Fruit fly (Drosophila melanogaster) whole organism, embryonic: ENCODE measurements around the gene Tcs4.

Source experiments
- BEAF-32 ChIP-seq: fragments of 200-800 bp; sonication (Bioruptor generic); optimal IDR thresholded peaks from 3 replicates; lab custom pipeline; 2017; ENCODE audit warnings: missing biosample characterization, missing genetic modification characterization, mild to moderate bottlenecking, moderate library complexity, missing genetic modification reagents
- CG12391 ChIP-seq: fragments of 200-800 bp; sonication (Bioruptor generic); optimal IDR thresholded peaks from 3 replicates; lab custom pipeline; 2018; ENCODE audit warnings: missing biosample characterization, mild to moderate bottlenecking, missing genetic modification characterization, moderate library complexity
- CG12942 ChIP-seq: fragments of 200-800 bp; sonication (Bioruptor generic); optimal IDR thresholded peaks from 3 replicates; lab custom pipeline; 2016; ENCODE audit warnings: missing biosample characterization, missing genetic modification characterization
- CG14710 ChIP-seq: fragments of 200-800 bp; sonication (Bioruptor generic); optimal IDR thresholded peaks from 3 replicates; lab custom pipeline; 2019; ENCODE audit warnings: missing biosample characterization, mild to moderate bottlenecking, missing genetic modification characterization, moderate library complexity
- CG1647 ChIP-seq: fragments of 200-800 bp; sonication (Bioruptor generic); optimal IDR thresholded peaks from 3 replicates; lab custom pipeline; 2016; ENCODE audit warnings: missing biosample characterization, missing genetic modification characterization
- CG16815 ChIP-seq: fragments of 200-800 bp; sonication (Bioruptor generic); optimal IDR thresholded peaks from 3 replicates; lab custom pipeline; 2017; ENCODE audit warnings: missing biosample characterization, mild to moderate bottlenecking, missing genetic modification characterization
- CG17802 ChIP-seq: fragments of 200-800 bp; sonication (Bioruptor generic); optimal IDR thresholded peaks from 2 replicates; lab custom pipeline; 2018; ENCODE audit warnings: missing biosample characterization, mild to moderate bottlenecking, missing genetic modification characterization, moderate library complexity
- CG2116 ChIP-seq: fragments of 200-800 bp; sonication (Bioruptor generic); optimal IDR thresholded peaks from 3 replicates; lab custom pipeline; 2018; ENCODE audit warnings: missing biosample characterization, mild to moderate bottlenecking, missing genetic modification characterization
- CG30020 ChIP-seq: fragments of 200-800 bp; optimal IDR thresholded peaks from 2 replicates; lab custom pipeline; 2019; ENCODE audit warnings: missing biosample characterization, mild to moderate bottlenecking, missing genetic modification characterization, moderate library complexity
- CG30431 ChIP-seq: fragments of 200-800 bp; sonication (Bioruptor generic); optimal IDR thresholded peaks from 2 replicates; lab custom pipeline; 2017; ENCODE audit warnings: missing biosample characterization, missing genetic modification characterization
- CG33213 ChIP-seq: fragments of 200-800 bp; sonication (Bioruptor generic); optimal IDR thresholded peaks from 3 replicates; lab custom pipeline; 2016; ENCODE audit warnings: missing biosample characterization, missing genetic modification characterization
- CG34224 ChIP-seq: fragments of 200-800 bp; sonication (Bioruptor generic); IDR thresholded peaks from 3 replicates; pipeline ENCODE4 v1.3.6; 2022; ENCODE audit warnings: missing biosample characterization, missing genetic modification characterization; ENCODE audit not compliant: partially characterized antibody
- CG4360 ChIP-seq: fragments of 200-800 bp; sonication (Bioruptor generic); IDR thresholded peaks from 2 replicates; pipeline ENCODE4 v1.3.6; 2022; ENCODE audit warnings: missing biosample characterization, missing genetic modification characterization
- CG43689 ChIP-seq: fragments of 200-800 bp; sonication (Bioruptor generic); IDR thresholded peaks from 2 replicates; pipeline ENCODE4 v1.3.6; 2022; ENCODE audit warnings: missing biosample characterization, missing genetic modification characterization
- CG6689 ChIP-seq: fragments of 200-800 bp; sonication (Bioruptor generic); IDR thresholded peaks from 2 replicates; pipeline ENCODE4 v1.3.6; 2022; ENCODE audit warnings: missing biosample characterization, missing genetic modification characterization
- CG9797 ChIP-seq: fragments of 200-800 bp; sonication (Bioruptor generic); optimal IDR thresholded peaks from 3 replicates; lab custom pipeline; 2018; ENCODE audit warnings: missing biosample characterization, mild to moderate bottlenecking, missing genetic modification characterization
- CoRest ChIP-seq: fragments of 200-800 bp; sonication (Bioruptor generic); optimal IDR thresholded peaks from 3 replicates; lab custom pipeline; 2018; ENCODE audit warnings: missing biosample characterization, mild to moderate bottlenecking, missing genetic modification characterization, moderate library complexity
- Dbx ChIP-seq: fragments of 200-800 bp; sonication (Bioruptor generic); IDR thresholded peaks from 3 replicates; pipeline ENCODE4 v1.3.6; 2022; ENCODE audit warnings: missing biosample characterization, missing genetic modification characterization
- Deaf1 ChIP-seq: fragments of 200-800 bp; optimal IDR thresholded peaks from 3 replicates; lab custom pipeline; 2019; ENCODE audit warnings: missing biosample characterization, mild to moderate bottlenecking, missing genetic modification characterization, moderate library complexity
- Dip2 ChIP-seq: fragments of 200-800 bp; sonication (Bioruptor generic); IDR thresholded peaks from 2 replicates; pipeline ENCODE4 v1.3.6; 2022; ENCODE audit warnings: missing biosample characterization, missing genetic modification characterization
- Dll ChIP-seq: fragments of 200-800 bp; sonication (Bioruptor generic); IDR thresholded peaks from 4 replicates; pipeline ENCODE4 v1.3.6; 2022; ENCODE audit warnings: missing biosample characterization, missing genetic modification characterization; ENCODE audit not compliant: partially characterized antibody
- Dp ChIP-seq: fragments of 200-800 bp; sonication (Bioruptor generic); optimal IDR thresholded peaks from 2 replicates; lab custom pipeline; 2018; ENCODE audit warnings: missing biosample characterization, mild to moderate bottlenecking, missing genetic modification characterization, moderate library complexity
- Ets97D ChIP-seq: fragments of 200-800 bp; sonication (Bioruptor generic); optimal IDR thresholded peaks from 3 replicates; lab custom pipeline; 2016; ENCODE audit warnings: missing biosample characterization, missing genetic modification characterization
- Hmr ChIP-seq: fragments of 200-800 bp; sonication (Bioruptor generic); optimal IDR thresholded peaks from 3 replicates; lab custom pipeline; 2017; ENCODE audit warnings: mild to moderate bottlenecking, missing biosample characterization, missing genetic modification reagents, missing genetic modification characterization
- Hr51 ChIP-seq, 2 experiments: fragments of 200-800 bp; sonication (Bioruptor generic); optimal IDR thresholded peaks; 2 replicates in 1 of 2; 3 replicates in 1 of 2; lab custom pipeline; 2016 to 2018; ENCODE audit warnings: missing biosample characterization in 2 of 2, missing genetic modification characterization in 2 of 2, mild to moderate bottlenecking in 1 of 2, moderate library complexity in 1 of 2
- Hr78 ChIP-seq, 2 experiments: fragments of 200-800 bp in 1 of 2; fragments of >200 bp in 1 of 2; sonication (Bioruptor generic) in 1 of 2; optimal IDR thresholded peaks; 2 replicates each; lab custom pipeline; 2017 to 2019; ENCODE audit warnings: missing biosample characterization in 2 of 2, missing genetic modification characterization in 2 of 2, mild to moderate bottlenecking in 1 of 2, moderate library complexity in 1 of 2
- Lhr ChIP-seq: fragments of 200-800 bp; sonication (Bioruptor generic); optimal IDR thresholded peaks from 3 replicates; lab custom pipeline; 2017; ENCODE audit warnings: mild to moderate bottlenecking, missing biosample characterization, missing genetic modification reagents, missing genetic modification characterization
- MESR4 ChIP-seq: fragments of 200-800 bp; sonication (Bioruptor generic); optimal IDR thresholded peaks from 2 replicates; lab custom pipeline; 2018; ENCODE audit warnings: missing biosample characterization, mild to moderate bottlenecking, missing genetic modification characterization, moderate library complexity
- NC2β ChIP-seq: fragments of 200-800 bp; sonication (Bioruptor generic); optimal IDR thresholded peaks from 2 replicates; lab custom pipeline; 2016; ENCODE audit warnings: missing biosample characterization, missing genetic modification characterization
- Neu2 ChIP-seq: fragments of 200-800 bp; sonication (Bioruptor generic); optimal IDR thresholded peaks from 3 replicates; lab custom pipeline; 2016; ENCODE audit warnings: missing biosample characterization, missing genetic modification characterization, borderline replicate concordance
- PHDP ChIP-seq: fragments of 200-800 bp; sonication (Bioruptor generic); optimal IDR thresholded peaks from 3 replicates; lab custom pipeline; 2018; ENCODE audit warnings: missing biosample characterization, mild to moderate bottlenecking, missing genetic modification characterization, moderate library complexity
- Scr ChIP-seq: fragments of 200-800 bp; sonication (Bioruptor generic); IDR thresholded peaks from 2 replicates; pipeline ENCODE4 v1.3.6; 2022; ENCODE audit warnings: missing biosample characterization, missing genetic modification characterization; ENCODE audit not compliant: partially characterized antibody
- Sin3A ChIP-seq: fragments of >200 bp; optimal IDR thresholded peaks from 2 replicates; lab custom pipeline; 2018
- Trl ChIP-seq, 3 experiments: fragments of >200 bp in 2 of 3; fragments of 200-800 bp in 1 of 3; sonication (Bioruptor generic) in 1 of 3; optimal IDR thresholded peaks; 2 replicates in 1 of 3; 3 replicates in 2 of 3; lab custom pipeline; 2016 to 2017; ENCODE audit warnings: missing biosample characterization in 1 of 3, missing genetic modification characterization in 1 of 3
- ash1 ChIP-seq: fragments of 200-800 bp; sonication (Bioruptor generic); optimal IDR thresholded peaks from 2 replicates; lab custom pipeline; 2018; ENCODE audit warnings: missing biosample characterization, mild to moderate bottlenecking, missing genetic modification characterization
- eyg ChIP-seq: fragments of 200-800 bp; sonication (Bioruptor generic); optimal IDR thresholded peaks from 3 replicates; lab custom pipeline; 2016; ENCODE audit warnings: missing biosample characterization, missing genetic modification characterization
- jigr1 ChIP-seq: fragments of 200-800 bp; sonication (Bioruptor generic); IDR thresholded peaks from 3 replicates; pipeline ENCODE4 v1.3.6; 2022; ENCODE audit warnings: missing biosample characterization, missing genetic modification characterization
- mld ChIP-seq: fragments of 200-800 bp; sonication (Bioruptor generic); IDR thresholded peaks from 3 replicates; pipeline ENCODE4 v1.3.6; 2022; ENCODE audit warnings: missing biosample characterization, missing genetic modification characterization; ENCODE audit not compliant: partially characterized antibody
- nerfin-2 ChIP-seq: fragments of 200-800 bp; sonication (Bioruptor generic); IDR thresholded peaks from 2 replicates; pipeline ENCODE4 v1.3.6; 2022; ENCODE audit warnings: missing biosample characterization, missing genetic modification characterization; ENCODE audit not compliant: partially characterized antibody
- nmo ChIP-seq: fragments of 200-800 bp; sonication (Bioruptor generic); optimal IDR thresholded peaks from 2 replicates; lab custom pipeline; 2018; ENCODE audit warnings: missing biosample characterization, mild to moderate bottlenecking, missing genetic modification characterization, moderate library complexity
- so ChIP-seq: fragments of 200-800 bp; sonication (Bioruptor generic); IDR thresholded peaks from 3 replicates; pipeline ENCODE4 v1.3.6; 2022; ENCODE audit warnings: missing biosample characterization, missing genetic modification characterization
- ssp ChIP-seq: fragments of 200-800 bp; sonication (Bioruptor generic); IDR thresholded peaks from 2 replicates; pipeline ENCODE4 v1.3.6; 2022; ENCODE audit warnings: missing biosample characterization, missing genetic modification characterization
- stc ChIP-seq: fragments of 200-800 bp; sonication (Bioruptor generic); IDR thresholded peaks from 2 replicates; pipeline ENCODE4 v1.3.6; 2022; ENCODE audit warnings: missing biosample characterization, missing genetic modification characterization
- unc-4 ChIP-seq: fragments of 200-800 bp; sonication (Bioruptor generic); IDR thresholded peaks from 2 replicates; pipeline ENCODE4 v1.3.6; 2022; ENCODE audit warnings: missing biosample characterization, missing genetic modification characterization; ENCODE audit not compliant: partially characterized antibody
- zf30C ChIP-seq: fragments of 200-800 bp; sonication (Bioruptor generic); optimal IDR thresholded peaks from 3 replicates; lab custom pipeline; 2018; ENCODE audit warnings: missing biosample characterization, mild to moderate bottlenecking, missing genetic modification characterization
- zfh2 ChIP-seq: fragments of 200-800 bp; sonication (Bioruptor generic); optimal IDR thresholded peaks from 2 replicates; lab custom pipeline; 2016; ENCODE audit warnings: missing biosample characterization, missing genetic modification characterization

Tcs4 gene

DNA sequence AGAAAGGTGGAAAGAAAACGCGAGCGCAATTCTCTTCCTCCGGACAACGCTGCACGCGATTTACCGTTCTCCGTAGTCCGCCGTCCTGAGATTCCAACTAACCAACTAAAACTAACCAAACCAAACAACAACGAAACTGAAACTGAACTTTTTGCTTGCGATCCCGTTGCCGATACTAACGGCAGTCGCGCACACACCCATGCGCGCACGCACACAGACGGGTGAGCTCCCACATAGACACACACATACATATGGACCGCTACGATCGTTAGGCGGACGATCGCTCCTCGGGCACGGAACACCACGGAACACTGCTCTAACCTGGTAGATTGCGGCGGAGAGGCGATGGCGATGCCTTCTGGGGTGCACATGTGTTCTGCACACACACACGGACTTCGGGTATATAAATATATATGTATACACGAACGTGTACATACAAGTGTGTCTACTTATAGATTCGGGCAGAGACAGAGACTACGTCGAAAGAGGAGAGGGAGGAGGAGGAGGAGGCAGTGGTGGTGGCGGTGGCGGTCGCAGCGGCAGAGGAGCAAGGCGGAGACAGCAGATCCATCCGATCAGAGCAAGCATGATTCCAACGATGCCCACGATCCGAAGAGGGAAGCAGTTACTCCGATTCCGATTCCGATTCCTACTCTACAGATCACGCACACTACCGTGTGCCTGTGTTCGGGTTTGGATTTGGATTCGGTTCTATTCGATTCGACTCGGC lies 11.5 kb upstream of the Tcs4 start, which contains the start of gene meso18E (continued):
- no peak for TF ChIP-seq CoRest
- TF ChIP-seq CG43689 (GFP tag; lab: Robert Waterston, UW), result no peak
- TF ChIP-seq CG6689 (GFP tag; lab: Robert Waterston, UW), result no peak
- no peak for TF ChIP-seq mld (GFP tag; lab: Robert Waterston, UW)
- TF ChIP-seq CG30431 (GFP tag; lab: Kevin White, UChicago), result no peak
- no peak for TF ChIP-seq Hr78 (GFP tag; optimal IDR thresholded peaks at IDR 0.05; lab: Kevin White, UChicago)
- TF ChIP-seq CG16815 (GFP tag; lab: Kevin White, UChicago), result no peak
- peak; percentile 95 for TF ChIP-seq Deaf1 (tag; lab: Kevin White, UChicago)
- no peak for TF ChIP-seq Dbx
- no peak for TF ChIP-seq Neu2 (GFP tag; lab: Kevin White, UChicago)
- TF ChIP-seq CG9797 (GFP tag; lab: Kevin White, UChicago), result no peak
- no peak for TF ChIP-seq stc (GFP tag; lab: Robert Waterston, UW)
- no peak for TF ChIP-seq eyg (GFP tag; lab: Kevin White, UChicago)
- no peak for TF ChIP-seq zf30C
- no peak for TF ChIP-seq ash1 (GFP tag; lab: Kevin White, UChicago)
- no peak for TF ChIP-seq NC2β
- TF ChIP-seq CG12942, result no peak

DNA sequence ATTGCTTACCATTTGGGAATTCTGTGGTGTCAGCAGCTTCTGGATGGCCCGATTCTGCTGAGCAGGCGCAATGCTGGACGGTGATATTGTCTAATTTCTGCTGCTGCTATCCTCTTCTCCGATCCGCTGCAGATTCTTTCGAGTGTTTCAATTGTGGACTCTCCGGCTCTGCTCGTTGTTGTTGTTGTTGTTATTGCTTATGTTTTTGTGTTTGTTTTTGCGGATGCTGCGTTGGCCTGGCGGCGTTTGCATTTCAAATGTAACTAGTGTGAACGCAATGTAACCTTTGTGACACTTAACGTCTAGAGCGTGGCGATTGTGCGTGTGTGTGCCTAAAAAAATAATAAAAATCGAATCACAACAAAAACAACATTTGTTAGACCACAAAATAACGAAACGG lies 10.4 kb upstream of the Tcs4 start:
- TF ChIP-seq Hmr (GFP tag; lab: Kevin White, UChicago) (no peak), CG4360 (GFP tag; lab: Robert Waterston, UW) (peak; percentile 83), jigr1 (GFP tag; lab: Robert Waterston, UW) (no peak), CG1647 (no peak), Hr51 (GFP tag; optimal IDR thresholded peaks at IDR 0.05; lab: Kevin White, UChicago) (no peak), CG17802 (tag; lab: Kevin White, UChicago) (peak; percentile 52), CG16815 (GFP tag; lab: Kevin White, UChicago) (no peak), ssp (0 out of 2 replicates have a peak, but pooled peaks have one; percentile 25), so (GFP tag; lab: Robert Waterston, UW) (no peak), CG30020 (tag; lab: Kevin White, UChicago) (peak; percentile 28)

DNA sequence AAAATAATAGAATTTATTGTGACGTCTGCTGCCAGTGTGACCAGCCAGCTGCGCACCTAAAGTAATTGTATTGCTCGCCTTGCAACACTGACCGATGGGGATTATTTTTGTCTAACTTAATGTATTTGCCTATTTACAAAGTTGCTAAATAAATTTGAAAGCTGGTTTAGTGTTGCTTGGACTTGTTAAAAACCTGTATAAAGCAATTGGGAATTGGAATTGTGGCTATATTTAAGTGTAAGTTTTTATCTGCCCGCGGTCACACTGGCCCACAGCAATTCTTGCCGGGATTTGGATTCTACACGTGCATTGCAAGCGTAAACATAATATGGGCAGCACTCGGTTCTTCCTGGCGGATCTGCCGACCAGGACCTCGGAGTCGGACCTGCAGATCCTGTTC lies 2.5 kb upstream of the Tcs4 start, which contains the start of the genes CG14230 and CG14232:
Gene CG14230 (plus strand): TSS at position 94 of the 400 bp plus-strand sequence.
Gene CG14232 (minus strand): TSS at position 177 of the 400 bp plus-strand sequence.
- TF ChIP-seq CG34224 (GFP tag; lab: Robert Waterston, UW) (peak; percentile 56; the same call in 2 of the 3 replicates), Lhr (GFP tag; lab: Kevin White, UChicago) (peak; percentile 2), Trl (optimal IDR thresholded peaks at IDR 0.05; lab: Kevin White, UChicago) (no peak), Trl (GFP tag; optimal IDR thresholded peaks at IDR 0.05; lab: Kevin White, UChicago) (no peak), BEAF-32 (GFP tag; lab: Kevin White, UChicago) (peak; percentile 42), nmo (GFP tag; lab: Kevin White, UChicago) (peak; percentile 44), zfh2 (GFP tag; lab: Kevin White, UChicago) (peak; percentile 6), CG12391 (tag; lab: Kevin White, UChicago) (peak; percentile 33), MESR4 (GFP tag; lab: Kevin White, UChicago) (peak; percentile 73), CG33213 (GFP tag; lab: Kevin White, UChicago) (peak; percentile 16), CG14710 (peak; percentile 62), Ets97D (peak; percentile 55), unc-4 (GFP tag; lab: Robert Waterston, UW) (0 out of 2 replicates have a peak, but pooled peaks have one; percentile 15), PHDP (peak; percentile 5), nerfin-2 (GFP tag; lab: Robert Waterston, UW) (no peak), Scr (0 out of 2 replicates have a peak, but pooled peaks have one; percentile 33), Dll (0 out of 4 replicates have a peak, but pooled peaks have one; percentile 42), Sin3A (lab: Kevin White, UChicago) (peak; percentile 84), CG2116 (GFP tag; lab: Kevin White, UChicago) (peak; percentile 56), Dp (GFP tag; lab: Kevin White, UChicago) (peak; percentile 34), Dip2 (GFP tag; lab: Robert Waterston, UW) (no peak)
